Fruit fly (Drosophila melanogaster) whole organism, adult: ENCODE data around the gene CG31975.

Experiments used
- CG7045 ChIP-seq: fragments of 200-800 bp; sonication (Bioruptor generic); optimal IDR thresholded peaks from 2 replicates; lab custom pipeline; 2017; ENCODE audit warnings: missing biosample characterization, mild to moderate bottlenecking, missing genetic modification characterization
- Hr96 ChIP-seq: fragments of 200-800 bp; sonication (Bioruptor generic); optimal IDR thresholded peaks from 2 replicates; lab custom pipeline; 2016; ENCODE audit warnings: missing biosample characterization, missing genetic modification characterization
- pad ChIP-seq: fragments of 200-800 bp; sonication (Bioruptor generic); optimal IDR thresholded peaks from 3 replicates; lab custom pipeline; 2017; ENCODE audit warnings: missing biosample characterization, missing genetic modification characterization, mild to moderate bottlenecking, moderate library complexity, missing genetic modification reagents
- tj ChIP-seq: fragments of 200-800 bp; sonication (Bioruptor generic); optimal IDR thresholded peaks from 3 replicates; lab custom pipeline; 2017; ENCODE audit warnings: missing biosample characterization, mild to moderate bottlenecking, missing genetic modification characterization, moderate library complexity

DNA sequence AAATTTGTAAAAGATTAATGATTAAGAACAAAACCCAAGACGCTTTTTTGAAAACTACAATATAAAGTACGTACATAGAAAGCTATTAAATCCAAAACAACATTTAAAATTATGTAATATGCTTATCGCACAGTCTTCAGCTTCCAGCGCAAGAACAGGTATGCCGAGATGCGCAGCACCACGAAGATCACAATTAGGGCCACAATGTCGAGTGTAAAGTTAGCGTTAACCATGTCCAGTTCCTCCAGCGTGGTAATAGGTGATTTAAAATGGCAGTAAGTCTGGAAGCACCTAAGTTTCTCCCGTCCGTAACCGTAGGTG lies 17.8 kb downstream of the CG31975 start:
- no peak for TF ChIP-seq CG7045
- TF ChIP-seq pad (GFP tag; lab: Kevin White, UChicago): no peak
- TF ChIP-seq tj (GFP tag; lab: Kevin White, UChicago): no peak
- no peak for TF ChIP-seq Hr96 (GFP tag; lab: Kevin White, UChicago)
